Worm (Caenorhabditis elegans) whole organism, L1 larva: ENCODE data around the gene gpla-1.

Source experiments
- C16A3.4 ChIP-seq: fragments of 150-350 bp; optimal IDR thresholded peaks from 2 replicates; lab custom pipeline; 2014; ENCODE audit warnings: missing biosample characterization, missing genetic modification characterization
- C34B4.2 ChIP-seq: sonication (generic microtip); optimal IDR thresholded peaks from 2 replicates; lab custom pipeline; 2017; ENCODE audit warnings: mild to moderate bottlenecking, missing genetic modification characterization, missing compliant biosample characterization
- F16B12.6 ChIP-seq: fragments of 150-350 bp; optimal IDR thresholded peaks from 2 replicates; lab custom pipeline; 2014; ENCODE audit warnings: missing biosample characterization, missing genetic modification characterization
- aha-1 ChIP-seq: fragments of 150-350 bp; optimal IDR thresholded peaks from 2 replicates; lab custom pipeline; 2014; ENCODE audit warnings: missing biosample characterization, missing genetic modification characterization
- alr-1 ChIP-seq: fragments of 200-800 bp; sonication (Bioruptor generic); optimal IDR thresholded peaks from 2 replicates; lab custom pipeline; 2018; ENCODE audit warnings: borderline replicate concordance, mild to moderate bottlenecking, missing genetic modification characterization, missing compliant biosample characterization
- ama-1 ChIP-seq: fragments of 150-350 bp; optimal IDR thresholded peaks from 2 replicates; lab custom pipeline; 2014
- blmp-1 ChIP-seq: fragments of 150-350 bp; optimal IDR thresholded peaks from 2 replicates; lab custom pipeline; 2014; ENCODE audit warnings: missing biosample characterization, missing genetic modification characterization
- ceh-63 ChIP-seq: fragments of 200-800 bp; sonication (Bioruptor generic); optimal IDR thresholded peaks from 2 replicates; lab custom pipeline; 2018; ENCODE audit warnings: mild to moderate bottlenecking, missing genetic modification characterization, missing compliant biosample characterization
- dsc-1 ChIP-seq: sonication (generic microtip); optimal IDR thresholded peaks from 2 replicates; lab custom pipeline; 2016; ENCODE audit warnings: mild to moderate bottlenecking, missing genetic modification characterization, missing compliant biosample characterization
- efl-1 ChIP-seq, 4 experiments: fragments of 150-350 bp; optimal IDR thresholded peaks in 3 of 4; peaks in 1 of 4; 1 replicate in 1 of 4; 2 replicates in 3 of 4; lab custom pipeline; 2014; ENCODE audit warnings: missing biosample characterization in 2 of 4, missing genetic modification characterization in 2 of 4, missing genetic modification reagents in 2 of 4
- efl-3 ChIP-seq: fragments of 200-800 bp; sonication (Bioruptor generic); optimal IDR thresholded peaks from 2 replicates; lab custom pipeline; 2018; ENCODE audit warnings: mild to moderate bottlenecking, missing genetic modification characterization, missing compliant biosample characterization
- ets-5 ChIP-seq: fragments of 200-800 bp; sonication (Bioruptor generic); IDR thresholded peaks from 2 replicates; pipeline ENCODE4 v1.3.6; 2022; ENCODE audit warnings: missing genetic modification characterization, missing compliant biosample characterization
- fkh-4 ChIP-seq: sonication (generic microtip); optimal IDR thresholded peaks from 2 replicates; lab custom pipeline; 2016; ENCODE audit warnings: missing compliant biosample characterization, missing genetic modification characterization, borderline replicate concordance
- fos-1 ChIP-seq: fragments of 150-350 bp; optimal IDR thresholded peaks from 2 replicates; lab custom pipeline; 2014; ENCODE audit warnings: missing biosample characterization, missing genetic modification characterization
- grh-1 ChIP-seq: fragments of 200-800 bp; sonication (Bioruptor generic); IDR thresholded peaks from 2 replicates; pipeline ENCODE4 v1.3.6; 2022; ENCODE audit warnings: missing genetic modification reagents, missing genetic modification characterization, missing compliant biosample characterization
- hlh-17 ChIP-seq: fragments of 200-800 bp; sonication (Bioruptor generic); optimal IDR thresholded peaks from 2 replicates; lab custom pipeline; 2018; ENCODE audit warnings: missing genetic modification characterization, mild to moderate bottlenecking, missing compliant biosample characterization, moderate library complexity, borderline replicate concordance
- hlh-4 ChIP-seq: sonication (generic microtip); optimal IDR thresholded peaks from 2 replicates; lab custom pipeline; 2016; ENCODE audit warnings: mild to moderate bottlenecking, missing genetic modification characterization, missing compliant biosample characterization
- hpl-2 ChIP-seq: fragments of 150-350 bp; optimal IDR thresholded peaks from 2 replicates; lab custom pipeline; 2014; ENCODE audit warnings: missing biosample characterization, missing genetic modification reagents, missing genetic modification characterization
- irx-1 ChIP-seq: sonication (generic microtip); optimal IDR thresholded peaks from 2 replicates; lab custom pipeline; 2016; ENCODE audit warnings: missing genetic modification characterization, missing compliant biosample characterization
- isw-1 ChIP-seq: fragments of 200-800 bp; sonication (Bioruptor generic); IDR thresholded peaks from 2 replicates; pipeline ENCODE4 v1.3.6; 2022; ENCODE audit warnings: missing genetic modification characterization, missing compliant biosample characterization
- jun-1 ChIP-seq: fragments of 150-350 bp; optimal IDR thresholded peaks from 2 replicates; lab custom pipeline; 2014; ENCODE audit warnings: missing biosample characterization, missing genetic modification reagents, missing genetic modification characterization
- lin-13 ChIP-seq: fragments of 150-350 bp; optimal IDR thresholded peaks from 2 replicates; lab custom pipeline; 2014; ENCODE audit warnings: missing biosample characterization, missing genetic modification reagents, missing genetic modification characterization
- lin-14 ChIP-seq: fragments of 200-800 bp; sonication (Bioruptor generic); optimal IDR thresholded peaks from 2 replicates; lab custom pipeline; 2018; ENCODE audit warnings: mild to moderate bottlenecking, missing genetic modification characterization, moderate library complexity, missing compliant biosample characterization
- lin-15B ChIP-seq: fragments of 150-350 bp; sonication (generic microtip); optimal IDR thresholded peaks from 3 replicates; lab custom pipeline; 2014; ENCODE audit warnings: missing biosample characterization, missing genetic modification characterization
- lin-39 ChIP-seq: fragments of 150-350 bp; optimal IDR thresholded peaks from 2 replicates; lab custom pipeline; 2014; ENCODE audit warnings: missing biosample characterization, missing genetic modification reagents, missing genetic modification characterization
- lir-3 ChIP-seq: sonication (generic microtip); optimal IDR thresholded peaks from 2 replicates; lab custom pipeline; 2016; ENCODE audit warnings: mild to moderate bottlenecking, missing genetic modification characterization, moderate library complexity, missing compliant biosample characterization; ENCODE audit not compliant: poor library complexity
- mdl-1 ChIP-seq, 2 experiments: fragments of 150-350 bp; optimal IDR thresholded peaks; 2 replicates each; lab custom pipeline; 2014 to 2017; ENCODE audit warnings: missing biosample characterization in 2 of 2, missing genetic modification characterization in 2 of 2, inconsistent platforms in 1 of 2
- mef-2 ChIP-seq: fragments of 150-350 bp; optimal IDR thresholded peaks from 2 replicates; lab custom pipeline; 2014; ENCODE audit warnings: missing biosample characterization, missing genetic modification characterization
- mep-1 ChIP-seq: fragments of 150-350 bp; optimal IDR thresholded peaks from 2 replicates; lab custom pipeline; 2014; ENCODE audit warnings: missing biosample characterization, missing genetic modification characterization
- nhr-19 ChIP-seq: fragments of 200-800 bp; sonication (Bioruptor generic); conservative IDR thresholded peaks from 2 replicates; pipeline ENCODE4 v1.3.6; 2022; ENCODE audit warnings: missing genetic modification characterization, missing compliant biosample characterization
- nhr-237 ChIP-seq: fragments of 150-350 bp; optimal IDR thresholded peaks from 2 replicates; lab custom pipeline; 2014; ENCODE audit warnings: missing biosample characterization, missing genetic modification characterization
- nhr-28 ChIP-seq: fragments of 150-350 bp; optimal IDR thresholded peaks from 2 replicates; lab custom pipeline; 2014; ENCODE audit warnings: missing biosample characterization, missing genetic modification characterization
- nhr-71 ChIP-seq: sonication (generic microtip); optimal IDR thresholded peaks from 2 replicates; lab custom pipeline; 2016; ENCODE audit warnings: mild to moderate bottlenecking, missing genetic modification characterization, moderate library complexity, missing compliant biosample characterization
- nhr-76 ChIP-seq: sonication (generic microtip); optimal IDR thresholded peaks from 2 replicates; lab custom pipeline; 2017; ENCODE audit warnings: missing biosample characterization, missing genetic modification characterization
- nhr-84 ChIP-seq: sonication (generic microtip); optimal IDR thresholded peaks from 2 replicates; lab custom pipeline; 2017; ENCODE audit warnings: missing biosample characterization, missing genetic modification characterization
- pag-3 ChIP-seq: sonication (generic microtip); optimal IDR thresholded peaks from 2 replicates; lab custom pipeline; 2017; ENCODE audit warnings: missing genetic modification characterization, mild to moderate bottlenecking, missing compliant biosample characterization, antibody characterized with exemption, borderline replicate concordance; ENCODE audit not compliant: insufficient read depth
- pax-3 ChIP-seq: fragments of 200-800 bp; sonication (Bioruptor generic); optimal IDR thresholded peaks from 2 replicates; lab custom pipeline; 2018; ENCODE audit warnings: mild to moderate bottlenecking, missing genetic modification characterization, moderate library complexity, missing compliant biosample characterization
- pqm-1 ChIP-seq: sonication (generic microtip); optimal IDR thresholded peaks from 3 replicates; lab custom pipeline; 2017; ENCODE audit warnings: missing biosample characterization, missing genetic modification characterization
- rnt-1 ChIP-seq: sonication (generic microtip); optimal IDR thresholded peaks from 2 replicates; lab custom pipeline; 2016; ENCODE audit warnings: mild to moderate bottlenecking, missing genetic modification characterization, moderate library complexity, missing compliant biosample characterization
- skn-1 ChIP-seq: fragments of 150-350 bp; optimal IDR thresholded peaks from 2 replicates; lab custom pipeline; 2014; ENCODE audit warnings: missing biosample characterization, missing genetic modification characterization
- sptf-1 ChIP-seq: fragments of 150-350 bp; optimal IDR thresholded peaks from 2 replicates; lab custom pipeline; 2014; ENCODE audit warnings: missing biosample characterization, missing genetic modification characterization
- tbx-2 ChIP-seq: sonication (generic microtip); optimal IDR thresholded peaks from 2 replicates; lab custom pipeline; 2016; ENCODE audit warnings: missing genetic modification characterization, missing compliant biosample characterization
- unc-30 ChIP-seq: sonication (generic microtip); optimal IDR thresholded peaks from 2 replicates; lab custom pipeline; 2017; ENCODE audit warnings: missing biosample characterization, missing genetic modification characterization
- unc-62 ChIP-seq: fragments of 150-350 bp; optimal IDR thresholded peaks from 2 replicates; lab custom pipeline; 2014; ENCODE audit warnings: missing biosample characterization, missing genetic modification reagents, missing genetic modification characterization
- unc-86 ChIP-seq: sonication (generic microtip); optimal IDR thresholded peaks from 2 replicates; lab custom pipeline; 2016; ENCODE audit warnings: missing genetic modification characterization, missing compliant biosample characterization
- unc-98 ChIP-seq: fragments of 200-800 bp; sonication (Bioruptor generic); IDR thresholded peaks from 2 replicates; pipeline ENCODE4 v1.3.6; 2022; ENCODE audit warnings: missing genetic modification characterization, missing compliant biosample characterization
- vab-15 ChIP-seq: sonication (generic microtip); optimal IDR thresholded peaks from 2 replicates; lab custom pipeline; 2017; ENCODE audit warnings: missing genotype, mild to moderate bottlenecking, missing genetic modification characterization, missing compliant biosample characterization
- xbp-1 ChIP-seq: sonication (generic microtip); optimal IDR thresholded peaks from 2 replicates; lab custom pipeline; 2016; ENCODE audit warnings: missing genetic modification characterization, missing compliant biosample characterization
- zag-1 ChIP-seq: fragments of 150-350 bp; optimal IDR thresholded peaks from 2 replicates; lab custom pipeline; 2014; ENCODE audit warnings: missing biosample characterization, missing genetic modification characterization
- zip-4 ChIP-seq: fragments of 200-800 bp; sonication (Bioruptor generic); optimal IDR thresholded peaks from 2 replicates; lab custom pipeline; 2018; ENCODE audit warnings: mild to moderate bottlenecking, missing genetic modification characterization, moderate library complexity, missing compliant biosample characterization
- ztf-11 ChIP-seq, 2 experiments: sonication (generic microtip); optimal IDR thresholded peaks; 2 replicates each; lab custom pipeline; 2016 to 2017; ENCODE audit warnings: missing genetic modification characterization in 2 of 2, missing biosample characterization in 1 of 2, missing compliant biosample characterization in 1 of 2
- ztf-4 ChIP-seq: fragments of 150-350 bp; optimal IDR thresholded peaks from 2 replicates; lab custom pipeline; 2014; ENCODE audit warnings: missing biosample characterization, missing genetic modification characterization

The gpla-1 gene

ce11 chrV:11889115-11889935 lies 48.3 kb downstream of the gpla-1 start:
- no peak for TF ChIP-seq unc-62
- peak; percentile 61 for TF ChIP-seq C16A3.4 (tag; lab: Kevin White, UChicago)
- no peak for TF ChIP-seq ceh-63
- TF ChIP-seq dsc-1 (tag; lab: Kevin White, UChicago): no peak
- TF ChIP-seq aha-1: no peak
- TF ChIP-seq efl-3 (GFP tag; lab: Kevin White, UChicago): no peak
- no peak for TF ChIP-seq nhr-28 (tag; lab: Kevin White, UChicago)
- TF ChIP-seq xbp-1: no peak
- peak; percentile 13 for TF ChIP-seq lir-3 (tag; lab: Kevin White, UChicago)
- no peak for TF ChIP-seq ztf-11 (tag; optimal IDR thresholded peaks at IDR 0.05; lab: Kevin White, UChicago)
- no peak for TF ChIP-seq zag-1
- peak; percentile 83 for TF ChIP-seq rnt-1 (tag; lab: Kevin White, UChicago)
- TF ChIP-seq skn-1 (tag; lab: Kevin White, UChicago): peak; percentile 7
- no peak for TF ChIP-seq mep-1 (tag; lab: Kevin White, UChicago)
- TF ChIP-seq hpl-2: no peak
- no peak for TF ChIP-seq C34B4.2 (tag; lab: Kevin White, UChicago)
- TF ChIP-seq fkh-4 (tag; lab: Kevin White, UChicago): no peak
- no peak for TF ChIP-seq pag-3 (tag; lab: Kevin White, UChicago)
- peak; percentile 72 for TF ChIP-seq nhr-19 (GFP tag; lab: Robert Waterston, UW)
- TF ChIP-seq vab-15: no peak
- peak; percentile 53 for TF ChIP-seq nhr-71 (tag; lab: Kevin White, UChicago)
- TF ChIP-seq grh-1: no peak
- TF ChIP-seq hlh-4 (tag; lab: Kevin White, UChicago): no peak
- no peak for TF ChIP-seq nhr-76 (tag; lab: Kevin White, UChicago)
- TF ChIP-seq unc-98 (GFP tag; lab: Robert Waterston, UW): no peak
- no peak for TF ChIP-seq ets-5 (GFP tag; lab: Robert Waterston, UW)
- peak; percentile 94 for TF ChIP-seq ama-1 (lab: Kevin White, UChicago)
- TF ChIP-seq lin-39 (tag; lab: Kevin White, UChicago): peak; percentile 40
- no peak for TF ChIP-seq nhr-237 (tag; lab: Kevin White, UChicago)
- no peak for TF ChIP-seq pqm-1 (tag; lab: Kevin White, UChicago)
- peak; percentile 50 for TF ChIP-seq pax-3 (tag; lab: Kevin White, UChicago)
- TF ChIP-seq ztf-4 (tag; lab: Kevin White, UChicago): no peak
- no peak for TF ChIP-seq F16B12.6
- TF ChIP-seq fos-1 (tag; lab: Kevin White, UChicago): no peak
- TF ChIP-seq unc-30 (tag; lab: Kevin White, UChicago): no peak
- TF ChIP-seq alr-1 (tag; lab: Kevin White, UChicago): no peak
- TF ChIP-seq jun-1 (tag; lab: Kevin White, UChicago): no peak
- TF ChIP-seq irx-1 (tag; lab: Kevin White, UChicago): peak; percentile 51
- no peak for TF ChIP-seq zip-4
- no peak for TF ChIP-seq mef-2 (tag; lab: Kevin White, UChicago)
- no peak for TF ChIP-seq lin-13 (GFP tag; lab: Kevin White, UChicago)
- TF ChIP-seq sptf-1 (tag; lab: Kevin White, UChicago): no peak
- no peak for TF ChIP-seq mdl-1 (tag; optimal IDR thresholded peaks at IDR 0.05; lab: Kevin White, UChicago)
- no peak for TF ChIP-seq isw-1
- no peak for TF ChIP-seq lin-15B
- no peak for TF ChIP-seq hlh-17
- peak; percentile 62 for TF ChIP-seq lin-14 (GFP tag; lab: Kevin White, UChicago)
- no peak for TF ChIP-seq unc-86
- no peak for TF ChIP-seq nhr-84 (tag; lab: Kevin White, UChicago)
- TF ChIP-seq efl-1 (optimal IDR thresholded peaks at IDR 0.05; lab: Kevin White, UChicago): peak in 1 of 2 experiments; percentile 18
- TF ChIP-seq efl-1 (GFP tag; optimal IDR thresholded peaks at IDR 0.05 in 1 of 2; lab: Kevin White, UChicago): peak in 1 of 2 experiments; percentile 93
- peak; percentile 56 for TF ChIP-seq tbx-2 (tag; lab: Kevin White, UChicago)
- peak; percentile 11 for TF ChIP-seq blmp-1 (tag; lab: Kevin White, UChicago)
